Worm (Caenorhabditis elegans): ENCODE measurements around the gene C33C12.4.

The C33C12.4 gene

DNA sequence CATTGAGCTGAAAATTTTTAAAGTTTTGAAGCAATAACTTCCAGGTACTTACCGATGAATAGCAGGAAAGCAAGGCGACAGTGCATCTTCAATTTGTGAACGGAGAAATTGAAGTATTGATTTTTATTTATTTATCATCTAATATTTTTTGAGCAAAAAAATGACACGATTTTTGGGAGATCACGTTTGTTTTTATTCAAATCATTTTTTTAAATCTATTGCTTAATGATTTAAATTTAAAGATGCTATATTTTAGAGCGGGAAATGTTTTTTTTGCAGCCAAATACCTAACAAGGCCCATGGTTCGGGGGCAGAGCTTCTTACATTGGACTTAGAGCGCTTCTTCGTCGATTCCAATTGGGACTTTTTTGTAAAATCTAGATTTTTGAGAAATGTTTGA lies at the start of gene C33C12.4:
TSS of gene C33C12.4 (minus strand) at position 101 of the 400 bp plus-strand sequence.
- TF ChIP-seq hmg-4 (GFP tag; optimal IDR thresholded peaks at IDR 0.05) (no peak), tra-4 (tag; optimal IDR thresholded peaks at IDR 0.05) (no peak), ama-1 (optimal IDR thresholded peaks at IDR 0.05) (no peak), scrt-1 (GFP tag; IDR thresholded peaks at IDR 0.05) (no peak), hmbx-1 (tag; optimal IDR thresholded peaks at IDR 0.05) (no peak), ets-7 (tag; optimal IDR thresholded peaks at IDR 0.05) (no peak), F13C5.2 (tag; optimal IDR thresholded peaks at IDR 0.05) (no peak), sea-1 (GFP tag; conservative IDR thresholded peaks at IDR 0.05) (no peak), hnd-1 (tag; optimal IDR thresholded peaks at IDR 0.05) (no peak), ceh-36 (tag; optimal IDR thresholded peaks at IDR 0.05) (no peak), aly-1 (tag; optimal IDR thresholded peaks at IDR 0.05) (no peak), ceh-13 (GFP tag; optimal IDR thresholded peaks at IDR 0.05) (no peak), flt-1 (GFP tag; IDR thresholded peaks at IDR 0.05) (no peak), tbx-11 (GFP tag; IDR thresholded peaks at IDR 0.05) (no peak), pes-1 (GFP tag; IDR thresholded peaks at IDR 0.05) (no peak), tbx-37 (GFP tag; conservative IDR thresholded peaks at IDR 0.05) (no peak), B0310.2 (tag; optimal IDR thresholded peaks at IDR 0.05) (no peak)

DNA sequence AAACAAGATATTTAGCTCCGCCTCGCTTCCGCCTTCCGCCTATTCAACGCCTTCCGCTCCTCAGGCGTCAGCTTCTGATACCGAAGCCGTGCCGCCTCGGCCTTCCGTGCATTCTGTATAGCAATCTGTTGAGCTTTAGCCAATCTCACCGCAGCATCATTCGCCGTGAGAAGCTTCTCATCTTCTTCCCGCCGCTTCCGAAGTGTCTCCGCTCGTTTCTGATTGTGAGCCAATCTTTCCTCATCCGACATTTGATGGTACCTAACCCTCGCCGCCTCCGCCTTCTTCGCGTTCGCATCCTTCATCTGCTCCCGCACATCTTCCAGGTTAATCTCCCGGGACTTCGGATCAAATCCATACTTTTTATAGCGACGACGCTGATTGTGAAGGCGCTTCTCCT lies 49.2 kb upstream of the C33C12.4 start:
- no peak for TF ChIP-seq tbx-11 (GFP tag; IDR thresholded peaks at IDR 0.05)
- TF ChIP-seq ama-1 (optimal IDR thresholded peaks at IDR 0.05), result no peak
- no peak for TF ChIP-seq sea-1 (GFP tag; conservative IDR thresholded peaks at IDR 0.05)
- TF ChIP-seq aly-1 (tag; optimal IDR thresholded peaks at IDR 0.05), result no peak
- no peak for TF ChIP-seq tra-4 (tag; optimal IDR thresholded peaks at IDR 0.05)
- no peak for TF ChIP-seq hnd-1 (tag; optimal IDR thresholded peaks at IDR 0.05)
- no peak for TF ChIP-seq tbx-37 (GFP tag; conservative IDR thresholded peaks at IDR 0.05)
- TF ChIP-seq pes-1 (GFP tag; IDR thresholded peaks at IDR 0.05), result no peak
- no peak for TF ChIP-seq hmbx-1 (tag; optimal IDR thresholded peaks at IDR 0.05)
- TF ChIP-seq scrt-1 (GFP tag; IDR thresholded peaks at IDR 0.05), result no peak
- no peak for TF ChIP-seq ceh-13 (GFP tag; optimal IDR thresholded peaks at IDR 0.05)
- no peak for TF ChIP-seq ets-7 (tag; optimal IDR thresholded peaks at IDR 0.05)
- no peak for TF ChIP-seq hmg-4 (GFP tag; optimal IDR thresholded peaks at IDR 0.05)
- no peak for TF ChIP-seq flt-1 (GFP tag; IDR thresholded peaks at IDR 0.05)
- TF ChIP-seq ceh-36 (tag; optimal IDR thresholded peaks at IDR 0.05), result no peak
- no peak for TF ChIP-seq B0310.2 (tag; optimal IDR thresholded peaks at IDR 0.05)

DNA sequence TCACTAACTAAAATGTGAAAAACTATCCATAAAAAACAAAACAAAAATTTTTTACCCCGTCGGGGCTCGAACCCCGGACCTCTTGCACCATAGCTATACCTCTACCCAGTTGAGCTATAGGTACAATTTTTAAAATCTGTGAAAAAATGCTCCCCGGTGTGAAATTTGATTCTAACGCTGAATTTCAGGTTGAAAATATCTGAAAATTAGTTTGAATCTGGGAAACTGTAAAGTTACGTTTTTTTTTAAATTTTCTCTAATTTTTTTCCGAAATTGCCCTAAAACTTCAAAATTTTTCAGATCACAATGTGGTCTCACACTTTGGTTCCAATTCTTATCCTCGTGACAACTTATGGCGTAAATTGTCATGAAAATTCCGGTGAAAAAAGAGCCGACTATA lies 41.5 kb upstream of the C33C12.4 start, which contains the start of gene Y59C2A.1:
TSS of gene Y59C2A.1 (plus strand) at position 301 of the 400 bp plus-strand sequence.
- TF ChIP-seq tbx-11 (GFP tag; IDR thresholded peaks at IDR 0.05), result no peak
- no peak for TF ChIP-seq tra-4 (tag; optimal IDR thresholded peaks at IDR 0.05)
- no peak for TF ChIP-seq pes-1 (GFP tag; IDR thresholded peaks at IDR 0.05)
- TF ChIP-seq hnd-1 (tag; optimal IDR thresholded peaks at IDR 0.05), result no peak
- TF ChIP-seq ets-7 (tag; optimal IDR thresholded peaks at IDR 0.05), result no peak
- TF ChIP-seq F13C5.2 (tag; optimal IDR thresholded peaks at IDR 0.05), result no peak
- no peak for TF ChIP-seq scrt-1 (GFP tag; IDR thresholded peaks at IDR 0.05)
- no peak for TF ChIP-seq B0310.2 (tag; optimal IDR thresholded peaks at IDR 0.05)
- no peak for TF ChIP-seq ceh-13 (GFP tag; optimal IDR thresholded peaks at IDR 0.05)
- no peak for TF ChIP-seq flt-1 (GFP tag; IDR thresholded peaks at IDR 0.05)
- no peak for TF ChIP-seq ceh-36 (tag; optimal IDR thresholded peaks at IDR 0.05)
- no peak for TF ChIP-seq hmbx-1 (tag; optimal IDR thresholded peaks at IDR 0.05)
- TF ChIP-seq ama-1 (optimal IDR thresholded peaks at IDR 0.05), result no peak
- TF ChIP-seq tbx-37 (GFP tag; conservative IDR thresholded peaks at IDR 0.05), result no peak

DNA sequence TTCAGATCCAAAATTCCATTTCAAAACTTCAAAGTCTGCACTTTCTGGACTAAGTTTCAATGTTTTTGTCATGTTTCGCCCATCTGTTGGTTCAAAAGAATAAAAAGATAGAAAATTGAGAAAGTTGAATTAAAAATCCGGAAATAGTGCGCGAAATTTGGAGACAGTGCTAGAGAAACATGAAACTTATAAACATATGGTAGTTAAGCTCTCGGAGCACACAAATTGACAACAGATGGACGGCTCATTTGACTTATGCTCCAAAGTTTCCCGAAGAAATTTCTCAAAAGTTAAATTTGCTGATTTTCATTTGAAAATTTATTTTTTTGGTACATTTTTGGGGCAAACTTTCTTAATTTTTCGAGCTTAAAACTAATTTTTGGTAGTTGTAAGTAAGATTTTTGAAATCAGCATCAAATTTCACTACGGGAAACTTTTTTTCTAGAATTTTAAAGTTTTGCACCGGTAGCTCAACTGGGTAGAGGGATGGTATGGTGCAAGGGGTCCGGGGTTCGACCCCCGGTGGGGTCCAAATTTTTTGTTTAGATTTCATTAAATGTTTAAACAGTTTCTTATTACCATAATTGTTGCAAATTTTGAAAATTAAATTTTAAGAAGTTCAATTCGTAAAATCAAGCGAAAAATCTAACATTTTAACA lies 39.9 kb upstream of the C33C12.4 start:
- TF ChIP-seq F13C5.2 (tag; optimal IDR thresholded peaks at IDR 0.05) (no peak), ama-1 (optimal IDR thresholded peaks at IDR 0.05) (no peak), tra-4 (tag; optimal IDR thresholded peaks at IDR 0.05) (no peak), tbx-37 (GFP tag; conservative IDR thresholded peaks at IDR 0.05) (no peak), ceh-13 (GFP tag; optimal IDR thresholded peaks at IDR 0.05) (no peak), aly-1 (tag; optimal IDR thresholded peaks at IDR 0.05) (no peak), B0310.2 (tag; optimal IDR thresholded peaks at IDR 0.05) (no peak), hmbx-1 (tag; optimal IDR thresholded peaks at IDR 0.05) (no peak)

DNA sequence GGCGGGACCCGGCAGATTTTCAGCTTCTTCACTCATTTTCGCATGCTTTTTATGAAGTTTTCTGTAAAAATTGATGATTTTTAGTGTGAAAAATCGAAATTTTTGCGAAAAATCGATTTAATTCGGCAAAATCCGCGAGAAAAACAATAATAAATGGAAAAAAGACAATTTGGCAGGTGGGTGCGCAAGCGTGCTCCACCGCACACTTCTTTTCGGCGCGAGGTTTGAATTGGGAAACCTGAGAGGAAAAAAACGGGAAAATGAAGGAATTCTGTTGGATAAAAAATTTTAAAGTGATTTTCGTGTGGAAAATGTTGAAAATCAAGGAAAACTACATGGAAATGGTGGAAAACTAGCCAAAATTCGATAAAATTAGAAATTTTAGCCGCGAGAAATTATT lies 37.8 kb upstream of the C33C12.4 start, which contains the start of gene Y59C2A.2:
TSS of gene Y59C2A.2 (minus strand) at position 61 of the 400 bp plus-strand sequence.
- TF ChIP-seq scrt-1 (GFP tag; IDR thresholded peaks at IDR 0.05) (no peak), B0310.2 (tag; optimal IDR thresholded peaks at IDR 0.05) (no peak), pes-1 (GFP tag; IDR thresholded peaks at IDR 0.05) (no peak), ama-1 (optimal IDR thresholded peaks at IDR 0.05) (no peak), tbx-37 (GFP tag; conservative IDR thresholded peaks at IDR 0.05) (no peak), tbx-11 (GFP tag; IDR thresholded peaks at IDR 0.05) (no peak), sea-1 (GFP tag; conservative IDR thresholded peaks at IDR 0.05) (no peak), hmg-4 (GFP tag; optimal IDR thresholded peaks at IDR 0.05) (no peak), tra-4 (tag; optimal IDR thresholded peaks at IDR 0.05) (no peak), hmbx-1 (tag; optimal IDR thresholded peaks at IDR 0.05) (no peak), ceh-36 (tag; optimal IDR thresholded peaks at IDR 0.05) (no peak), hnd-1 (tag; optimal IDR thresholded peaks at IDR 0.05) (no peak), aly-1 (tag; optimal IDR thresholded peaks at IDR 0.05) (no peak), ceh-13 (GFP tag; optimal IDR thresholded peaks at IDR 0.05) (no peak), ets-7 (tag; optimal IDR thresholded peaks at IDR 0.05) (no peak), flt-1 (GFP tag; IDR thresholded peaks at IDR 0.05) (no peak), F13C5.2 (tag; optimal IDR thresholded peaks at IDR 0.05) (no peak)

DNA sequence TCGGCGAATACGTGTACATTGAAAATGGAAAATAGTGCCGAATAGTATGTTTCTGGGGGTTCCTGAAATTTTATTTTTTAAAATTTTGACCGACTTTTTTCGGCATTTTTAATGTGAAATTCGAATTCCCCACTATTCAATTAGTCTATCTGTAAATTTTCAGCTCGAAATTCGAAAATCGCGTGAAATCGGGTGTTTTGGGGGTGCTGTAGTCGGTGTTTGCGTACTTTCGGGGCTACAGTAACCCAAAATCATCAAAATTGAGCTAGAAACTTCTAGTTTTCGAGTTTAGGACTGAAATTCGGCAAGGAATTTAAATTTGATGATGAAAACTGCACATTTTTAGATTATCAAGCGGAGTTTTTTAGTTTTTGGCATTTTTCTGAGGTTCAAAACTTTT lies 35.9 kb upstream of the C33C12.4 start:
- TF ChIP-seq pes-1 (GFP tag; IDR thresholded peaks at IDR 0.05), result no peak

DNA sequence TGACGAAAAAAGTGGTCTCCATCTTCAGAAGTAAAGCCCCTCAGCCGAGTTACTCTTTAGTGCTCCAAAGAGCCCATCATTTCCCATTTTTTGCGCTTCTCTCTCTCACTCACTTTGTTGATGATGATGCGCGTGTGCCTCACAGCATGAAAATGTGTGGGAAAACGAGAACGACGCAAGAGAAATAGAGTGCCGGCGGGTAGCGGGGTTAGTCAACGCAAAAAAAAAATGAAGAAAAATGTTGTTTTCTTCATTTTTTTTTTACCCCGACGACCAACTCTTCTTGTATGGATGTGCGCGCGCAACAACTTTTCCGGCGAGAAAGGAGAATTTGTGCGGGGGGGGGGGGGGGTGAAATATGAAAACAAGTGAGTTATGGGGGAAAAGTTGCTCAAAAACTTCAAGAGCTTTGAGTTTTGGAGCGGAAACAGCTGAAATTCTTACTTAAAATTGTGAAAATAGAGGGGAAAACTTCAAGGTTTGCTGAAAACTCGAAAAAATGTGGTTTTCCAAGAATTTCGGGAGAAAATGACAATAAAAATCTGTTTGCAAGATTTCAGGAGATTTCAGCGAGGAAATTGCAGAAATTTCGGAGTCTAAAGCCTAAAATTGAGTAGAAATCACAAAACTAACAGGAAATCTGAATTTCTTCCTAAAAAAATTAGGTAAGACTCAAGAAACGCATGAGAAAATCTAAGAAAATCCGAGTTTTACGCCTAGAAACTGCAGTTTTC lies 31.4 kb upstream of the C33C12.4 start, which contains the start of gene C33C12.1:
TSS of gene C33C12.1 (plus strand) at position 684 of the 734 bp plus-strand sequence.
- TF ChIP-seq ceh-36 (tag; optimal IDR thresholded peaks at IDR 0.05) (no peak), aly-1 (tag; optimal IDR thresholded peaks at IDR 0.05) (no peak), B0310.2 (tag; optimal IDR thresholded peaks at IDR 0.05) (no peak), hnd-1 (tag; optimal IDR thresholded peaks at IDR 0.05) (no peak), flt-1 (GFP tag; IDR thresholded peaks at IDR 0.05) (no peak)
